Fruit fly (Drosophila melanogaster) whole organism, embryonic: ENCODE data around the gene CG9449.

Source experiments
- Ada2b ChIP-seq: fragments of 200-800 bp; sonication (Bioruptor generic); IDR thresholded peaks from 2 replicates; pipeline ENCODE4 v1.3.6; 2022; ENCODE audit warnings: missing biosample characterization, missing genetic modification characterization
- Bgb ChIP-seq: fragments of 200-800 bp; sonication (Bioruptor generic); IDR thresholded peaks from 2 replicates; pipeline ENCODE4 v1.3.6; 2022; ENCODE audit warnings: missing biosample characterization, missing genetic modification characterization; ENCODE audit not compliant: partially characterized antibody
- C15 ChIP-seq: fragments of 200-800 bp; sonication (Bioruptor generic); IDR thresholded peaks from 3 replicates; pipeline ENCODE4 v1.3.6; 2022; ENCODE audit warnings: missing biosample characterization, missing genetic modification characterization
- CG1233 ChIP-seq: fragments of 200-800 bp; sonication (Bioruptor generic); optimal IDR thresholded peaks from 4 replicates; lab custom pipeline; 2018; ENCODE audit warnings: missing biosample characterization, mild to moderate bottlenecking, missing genetic modification characterization
- CG13424 ChIP-seq: fragments of 200-800 bp; sonication (Bioruptor generic); optimal IDR thresholded peaks from 2 replicates; lab custom pipeline; 2019; ENCODE audit warnings: missing biosample characterization, mild to moderate bottlenecking, missing genetic modification characterization, moderate library complexity
- CG15479 ChIP-seq: fragments of 200-800 bp; sonication (Bioruptor generic); optimal IDR thresholded peaks from 3 replicates; lab custom pipeline; 2019; ENCODE audit warnings: missing biosample characterization, mild to moderate bottlenecking, missing genetic modification characterization, moderate library complexity
- CG17802 ChIP-seq: fragments of 200-800 bp; sonication (Bioruptor generic); optimal IDR thresholded peaks from 2 replicates; lab custom pipeline; 2018; ENCODE audit warnings: missing biosample characterization, mild to moderate bottlenecking, missing genetic modification characterization, moderate library complexity
- CG17829 ChIP-seq: fragments of 200-800 bp; optimal IDR thresholded peaks from 2 replicates; lab custom pipeline; 2019; ENCODE audit warnings: missing biosample characterization, mild to moderate bottlenecking, missing genetic modification characterization, moderate library complexity
- CG18262 ChIP-seq: fragments of 200-800 bp; optimal IDR thresholded peaks from 3 replicates; lab custom pipeline; 2019; ENCODE audit warnings: missing biosample characterization, mild to moderate bottlenecking, missing genetic modification characterization, moderate library complexity
- CG2678 ChIP-seq: fragments of 200-800 bp; sonication (Bioruptor generic); optimal IDR thresholded peaks from 3 replicates; lab custom pipeline; 2019; ENCODE audit warnings: missing biosample characterization, mild to moderate bottlenecking, missing genetic modification characterization, moderate library complexity
- CG3281 ChIP-seq: fragments of 200-800 bp; sonication (Bioruptor generic); optimal IDR thresholded peaks from 3 replicates; lab custom pipeline; 2017; ENCODE audit warnings: missing biosample characterization, mild to moderate bottlenecking, missing genetic modification characterization
- CG42726 ChIP-seq: fragments of 200-800 bp; sonication (Bioruptor generic); IDR thresholded peaks from 2 replicates; pipeline ENCODE4 v1.3.6; 2022; ENCODE audit warnings: missing biosample characterization, missing genetic modification characterization; ENCODE audit not compliant: partially characterized antibody
- CG6175 ChIP-seq: fragments of 200-800 bp; sonication (Bioruptor generic); IDR thresholded peaks from 3 replicates; pipeline ENCODE4 v1.3.6; 2022; ENCODE audit warnings: missing biosample characterization, missing genetic modification characterization
- CG6654 ChIP-seq: fragments of 200-800 bp; sonication (Bioruptor generic); optimal IDR thresholded peaks from 2 replicates; lab custom pipeline; 2017; ENCODE audit warnings: missing biosample characterization, mild to moderate bottlenecking, missing genetic modification characterization
- CG6854 ChIP-seq: fragments of 200-800 bp; sonication (Bioruptor generic); optimal IDR thresholded peaks from 3 replicates; lab custom pipeline; 2017; ENCODE audit warnings: missing biosample characterization, mild to moderate bottlenecking, missing genetic modification characterization
- CG7372 ChIP-seq: fragments of 200-800 bp; sonication (Bioruptor generic); IDR thresholded peaks from 2 replicates; pipeline ENCODE4 v1.3.6; 2022; ENCODE audit warnings: missing biosample characterization, missing genetic modification characterization
- CG7963 ChIP-seq: fragments of 200-800 bp; sonication (Bioruptor generic); IDR thresholded peaks from 3 replicates; pipeline ENCODE4 v1.3.6; 2022; ENCODE audit warnings: missing biosample characterization, missing genetic modification characterization; ENCODE audit not compliant: partially characterized antibody
- CG9437 ChIP-seq: fragments of 200-800 bp; sonication (Bioruptor generic); optimal IDR thresholded peaks from 2 replicates; lab custom pipeline; 2018; ENCODE audit warnings: missing biosample characterization, mild to moderate bottlenecking, missing genetic modification characterization
- CG9817 ChIP-seq: fragments of 200-800 bp; sonication (Bioruptor generic); optimal IDR thresholded peaks from 2 replicates; lab custom pipeline; 2018; ENCODE audit warnings: missing biosample characterization, mild to moderate bottlenecking, missing genetic modification characterization, moderate library complexity
- D19B ChIP-seq: fragments of 200-800 bp; sonication (Bioruptor generic); optimal IDR thresholded peaks from 2 replicates; lab custom pipeline; 2017; ENCODE audit warnings: missing biosample characterization, mild to moderate bottlenecking, missing genetic modification characterization
- E2f1 ChIP-seq: fragments of 200-800 bp; sonication (Bioruptor generic); IDR thresholded peaks from 2 replicates; pipeline ENCODE4 v1.3.6; 2022; ENCODE audit warnings: missing biosample characterization, missing genetic modification characterization
- Ets65A ChIP-seq: fragments of 200-800 bp; sonication (Bioruptor generic); peaks from one replicate; lab custom pipeline; 2016; ENCODE audit warnings: missing biosample characterization, missing genetic modification characterization
- Hr3 ChIP-seq: fragments of 200-800 bp; sonication (Bioruptor generic); optimal IDR thresholded peaks from 3 replicates; lab custom pipeline; 2016; ENCODE audit warnings: missing biosample characterization, missing genetic modification characterization
- Poxn ChIP-seq: fragments of 200-800 bp; sonication (Bioruptor generic); IDR thresholded peaks from 2 replicates; pipeline ENCODE4 v1.3.6; 2022; ENCODE audit warnings: missing biosample characterization, missing genetic modification characterization
- Rfx ChIP-seq: fragments of 200-800 bp; sonication (Bioruptor generic); IDR thresholded peaks from 2 replicates; pipeline ENCODE4 v1.3.6; 2022; ENCODE audit warnings: missing biosample characterization, missing genetic modification characterization
- Scr ChIP-seq: fragments of 200-800 bp; sonication (Bioruptor generic); IDR thresholded peaks from 2 replicates; pipeline ENCODE4 v1.3.6; 2022; ENCODE audit warnings: missing biosample characterization, missing genetic modification characterization; ENCODE audit not compliant: partially characterized antibody
- Sin3A ChIP-seq: fragments of >200 bp; optimal IDR thresholded peaks from 2 replicates; lab custom pipeline; 2018
- Sox102F ChIP-seq: fragments of 200-800 bp; sonication (Bioruptor generic); optimal IDR thresholded peaks from 2 replicates; lab custom pipeline; 2018; ENCODE audit warnings: missing biosample characterization, mild to moderate bottlenecking, missing genetic modification characterization, moderate library complexity
- Xbp1 ChIP-seq: fragments of 200-800 bp; sonication (Bioruptor generic); optimal IDR thresholded peaks from 3 replicates; lab custom pipeline; 2016; ENCODE audit warnings: missing biosample characterization, mild to moderate bottlenecking, missing genetic modification characterization
- al ChIP-seq: fragments of 200-800 bp; sonication (Bioruptor generic); IDR thresholded peaks from 2 replicates; pipeline ENCODE4 v1.3.6; 2022; ENCODE audit warnings: missing biosample characterization, missing genetic modification characterization
- bcd ChIP-seq: fragments of 200-800 bp; sonication (Bioruptor generic); optimal IDR thresholded peaks from 2 replicates; lab custom pipeline; 2017; ENCODE audit warnings: missing biosample characterization, mild to moderate bottlenecking, missing genetic modification characterization
- chif ChIP-seq, 2 experiments: fragments of 200-800 bp; sonication (Bioruptor generic); optimal IDR thresholded peaks; 3 replicates each; lab custom pipeline; 2016; ENCODE audit warnings: missing biosample characterization in 2 of 2, missing genetic modification characterization in 2 of 2
- dimm ChIP-seq: fragments of 200-800 bp; sonication (Bioruptor generic); IDR thresholded peaks from 2 replicates; pipeline ENCODE4 v1.3.6; 2022; ENCODE audit warnings: missing biosample characterization, missing genetic modification characterization
- dmrt11E ChIP-seq: fragments of 200-800 bp; sonication (Bioruptor generic); optimal IDR thresholded peaks from 3 replicates; lab custom pipeline; 2018; ENCODE audit warnings: missing biosample characterization, mild to moderate bottlenecking, missing genetic modification characterization, moderate library complexity
- ftz-f1 ChIP-seq: fragments of 200-800 bp; sonication (Bioruptor generic); optimal IDR thresholded peaks from 2 replicates; lab custom pipeline; 2016; ENCODE audit warnings: missing biosample characterization, missing genetic modification characterization
- gt ChIP-seq: fragments of 200-800 bp; sonication (Bioruptor generic); IDR thresholded peaks from 2 replicates; pipeline ENCODE4 v1.3.6; 2022; ENCODE audit warnings: missing biosample characterization, missing genetic modification characterization
- hkb ChIP-seq, 2 experiments: fragments of 200-800 bp in 1 of 2; fragments of >200 bp in 1 of 2; sonication (Bioruptor generic) in 1 of 2; IDR thresholded peaks in 1 of 2; optimal IDR thresholded peaks in 1 of 2; 2 replicates each; pipeline versions ENCODE4 v1.3.6 to Lab custom; 2017 to 2022; ENCODE audit warnings: missing biosample characterization in 1 of 2, missing genetic modification characterization in 1 of 2
- kay ChIP-seq: fragments of 200-800 bp; sonication (Bioruptor generic); optimal IDR thresholded peaks from 2 replicates; lab custom pipeline; 2016; ENCODE audit warnings: missing biosample characterization, missing genetic modification characterization
- knrl ChIP-seq: fragments of 200-800 bp; sonication (Bioruptor generic); IDR thresholded peaks from 3 replicates; pipeline ENCODE4 v1.3.6; 2022; ENCODE audit warnings: missing biosample characterization, missing genetic modification characterization; ENCODE audit not compliant: partially characterized antibody
- maf-S ChIP-seq: fragments of 200-800 bp; sonication (Bioruptor generic); optimal IDR thresholded peaks from 2 replicates; lab custom pipeline; 2016; ENCODE audit warnings: missing biosample characterization, missing genetic modification characterization
- pan ChIP-seq, 4 experiments: fragments of >200 bp in 3 of 4; fragments of 200-800 bp in 1 of 4; sonication (Bioruptor generic) in 1 of 4; optimal IDR thresholded peaks in 3 of 4; IDR thresholded peaks in 1 of 4; 2 replicates each; pipeline versions ENCODE4 v1.3.6 to Lab custom; 2017 to 2022; ENCODE audit warnings: missing biosample characterization in 2 of 4, missing genetic modification characterization in 2 of 4, mixed read lengths in 1 of 4
- pzg ChIP-seq: fragments of 200-800 bp; sonication (Bioruptor generic); optimal IDR thresholded peaks from 3 replicates; lab custom pipeline; 2018; ENCODE audit warnings: missing biosample characterization, mild to moderate bottlenecking, missing genetic modification characterization, moderate library complexity
- seq ChIP-seq: fragments of 200-800 bp; sonication (Bioruptor generic); IDR thresholded peaks from 2 replicates; pipeline ENCODE4 v1.3.6; 2022; ENCODE audit warnings: missing biosample characterization, missing genetic modification characterization
- slbo ChIP-seq: fragments of 200-800 bp; sonication (Bioruptor generic); IDR thresholded peaks from 2 replicates; pipeline ENCODE4 v1.3.6; 2022; ENCODE audit warnings: missing biosample characterization, missing genetic modification characterization
- sna ChIP-seq: fragments of 200-800 bp; sonication (Bioruptor generic); IDR thresholded peaks from 2 replicates; pipeline ENCODE4 v1.3.6; 2022; ENCODE audit warnings: missing biosample characterization, missing genetic modification characterization; ENCODE audit not compliant: partially characterized antibody
- tin ChIP-seq: fragments of 200-800 bp; sonication (Bioruptor generic); optimal IDR thresholded peaks from 3 replicates; lab custom pipeline; 2016; ENCODE audit warnings: missing biosample characterization, missing genetic modification characterization
- wor ChIP-seq: fragments of 200-800 bp; sonication (Bioruptor generic); IDR thresholded peaks from 2 replicates; pipeline ENCODE4 v1.3.6; 2022; ENCODE audit warnings: missing biosample characterization, missing genetic modification characterization

The CG9449 gene

dm6 chr3L:19446394-19447349, 50.9 kb downstream of the CG9449 start, which contains the start of the genes CG33062 and Chd3 (continued):
- TF ChIP-seq al (GFP tag; lab: Robert Waterston, UW): no peak
- peak; percentile 54; the same call in 1 of the 2 replicates for TF ChIP-seq Scr (GFP tag; lab: Robert Waterston, UW)
- peak; percentile 38 for TF ChIP-seq slbo (GFP tag; lab: Robert Waterston, UW)
- peak; percentile 48 for TF ChIP-seq CG2678 (tag; lab: Kevin White, UChicago)
- peak; percentile 23 for TF ChIP-seq CG9817
- no peak for TF ChIP-seq CG3281
- TF ChIP-seq Sin3A (lab: Kevin White, UChicago): no peak
- peak; percentile 21 for TF ChIP-seq Sox102F
- peak; percentile 55 for TF ChIP-seq dmrt11E (tag; lab: Kevin White, UChicago)
- peak; percentile 24 for TF ChIP-seq Xbp1 (GFP tag; lab: Kevin White, UChicago)
- TF ChIP-seq CG6175 (GFP tag; lab: Robert Waterston, UW): no peak
- TF ChIP-seq CG18262 (tag; lab: Kevin White, UChicago): no peak
- no peak for TF ChIP-seq hkb (optimal IDR thresholded peaks at IDR 0.05; lab: Kevin White, UChicago)
- no peak for TF ChIP-seq hkb (GFP tag; IDR thresholded peaks at IDR 0.05; lab: Robert Waterston, UW)
- TF ChIP-seq maf-S (GFP tag; lab: Kevin White, UChicago): no peak
- TF ChIP-seq Rfx (GFP tag; lab: Robert Waterston, UW): peak; percentile 36; the same call in 1 of the 2 replicates
- no peak for TF ChIP-seq dimm
- TF ChIP-seq CG6854 (GFP tag; lab: Kevin White, UChicago): no peak
- TF ChIP-seq seq (GFP tag; lab: Robert Waterston, UW): no peak
- peak; percentile 4 for TF ChIP-seq CG1233
- peak; percentile 90 for TF ChIP-seq CG17802
- TF ChIP-seq CG7372 (GFP tag; lab: Robert Waterston, UW): no peak
- no peak for TF ChIP-seq Poxn (GFP tag; lab: Robert Waterston, UW)
- no peak for TF ChIP-seq CG6654 (GFP tag; lab: Kevin White, UChicago)
- TF ChIP-seq CG7963 (GFP tag; lab: Robert Waterston, UW): no peak
- TF ChIP-seq wor (GFP tag; lab: Robert Waterston, UW): 0 out of 2 replicates have a peak, but pooled peaks have one; percentile 16
- no peak for TF ChIP-seq E2f1 (GFP tag; lab: Robert Waterston, UW)
- TF ChIP-seq CG9437 (GFP tag; lab: Kevin White, UChicago): no peak
- no peak for TF ChIP-seq kay (GFP tag; lab: Kevin White, UChicago)
- TF ChIP-seq Bgb: 0 out of 2 replicates have a peak, but pooled peaks have one; percentile 22
- TF ChIP-seq ftz-f1 (GFP tag; lab: Kevin White, UChicago): no peak
- no peak for TF ChIP-seq Ada2b (GFP tag; lab: Robert Waterston, UW)
- TF ChIP-seq gt (GFP tag; lab: Robert Waterston, UW): no peak
- TF ChIP-seq bcd (GFP tag; lab: Kevin White, UChicago): no peak
- TF ChIP-seq C15 (GFP tag; lab: Robert Waterston, UW): no peak
- TF ChIP-seq knrl (GFP tag; lab: Robert Waterston, UW): peak; percentile 57; the same call in 2 of the 3 replicates
- no peak for TF ChIP-seq CG17829 (tag; lab: Kevin White, UChicago)
- peak; percentile 94 for TF ChIP-seq Ets65A
- TF ChIP-seq CG15479: no peak
- TF ChIP-seq CG13424 (tag; lab: Kevin White, UChicago): peak; percentile 23
- TF ChIP-seq sna (GFP tag; lab: Robert Waterston, UW): no peak
- no peak for TF ChIP-seq pan (optimal IDR thresholded peaks at IDR 0.05; lab: Kevin White, UChicago)
- peak in 1 of 2 experiments; percentile 8 for TF ChIP-seq pan (GFP tag; optimal IDR thresholded peaks at IDR 0.05 in 1 of 2, IDR thresholded peaks at IDR 0.05 in 1 of 2)
- TF ChIP-seq D19B (GFP tag; lab: Kevin White, UChicago): no peak
- no peak for TF ChIP-seq chif (GFP tag; optimal IDR thresholded peaks at IDR 0.05; lab: Kevin White, UChicago)
- TF ChIP-seq Hr3 (GFP tag; lab: Kevin White, UChicago): peak; percentile 6
- no peak for TF ChIP-seq CG42726 (GFP tag; lab: Robert Waterston, UW)
- TF ChIP-seq pzg: no peak
- TF ChIP-seq tin (GFP tag; lab: Kevin White, UChicago): no peak
